Worm (Caenorhabditis elegans): ENCODE data around the gene pgp-13.

Gene pgp-13

ce11 chrX:12712353-12712752 lies 26.2 kb upstream of the pgp-13 start, which contains the start of gene rgs-2:
TSS of gene rgs-2 (plus strand) at chrX:12712653.
- no peak for TF ChIP-seq ztf-23 (GFP tag; IDR thresholded peaks at IDR 0.05)
- TF ChIP-seq cog-1 (tag; optimal IDR thresholded peaks at IDR 0.05): no peak
- TF ChIP-seq ref-1 (GFP tag; conservative IDR thresholded peaks at IDR 0.05): no peak
- no peak for TF ChIP-seq ztf-29 (GFP tag; IDR thresholded peaks at IDR 0.05)
- TF ChIP-seq klf-2 (GFP tag; conservative IDR thresholded peaks at IDR 0.05): no peak
- no peak for TF ChIP-seq tab-1 (GFP tag; IDR thresholded peaks at IDR 0.05)
- no peak for TF ChIP-seq med-1 (GFP tag; optimal IDR thresholded peaks at IDR 0.05; ENCODE audit: insufficient read depth)
- no peak for TF ChIP-seq flt-1 (GFP tag; IDR thresholded peaks at IDR 0.05)
- no peak for TF ChIP-seq T22C8.4 (GFP tag; IDR thresholded peaks at IDR 0.05)

- no peak for TF ChIP-seq ztf-23 (GFP tag; IDR thresholded peaks at IDR 0.05)
- no peak for TF ChIP-seq flt-1 (GFP tag; IDR thresholded peaks at IDR 0.05)
- no peak for TF ChIP-seq ref-1 (GFP tag; conservative IDR thresholded peaks at IDR 0.05)
- no peak for TF ChIP-seq med-1 (GFP tag; optimal IDR thresholded peaks at IDR 0.05; ENCODE audit: insufficient read depth)
- no peak for TF ChIP-seq klf-2 (GFP tag; conservative IDR thresholded peaks at IDR 0.05)
- no peak for TF ChIP-seq T22C8.4 (GFP tag; IDR thresholded peaks at IDR 0.05)
- no peak for TF ChIP-seq tab-1 (GFP tag; IDR thresholded peaks at IDR 0.05)
- TF ChIP-seq cog-1 (tag; optimal IDR thresholded peaks at IDR 0.05): no peak
- no peak for TF ChIP-seq ztf-29 (GFP tag; IDR thresholded peaks at IDR 0.05)
Measured at ce11 chrX:12713014-12713413, 25.5 kb upstream of the pgp-13 start.

ce11 chrX:12721429-12721828 lies 17.1 kb upstream of the pgp-13 start:
- TF ChIP-seq cog-1 (tag; optimal IDR thresholded peaks at IDR 0.05) (no peak), klf-2 (GFP tag; conservative IDR thresholded peaks at IDR 0.05) (no peak), flt-1 (GFP tag; IDR thresholded peaks at IDR 0.05) (no peak), T22C8.4 (GFP tag; IDR thresholded peaks at IDR 0.05) (no peak), ztf-23 (GFP tag; IDR thresholded peaks at IDR 0.05) (no peak)

ce11 chrX:12726129-12726528 lies 12.4 kb upstream of the pgp-13 start:
- TF ChIP-seq flt-1 (GFP tag; IDR thresholded peaks at IDR 0.05) (no peak), tab-1 (GFP tag; IDR thresholded peaks at IDR 0.05) (no peak), ztf-29 (GFP tag; IDR thresholded peaks at IDR 0.05) (no peak), cog-1 (tag; optimal IDR thresholded peaks at IDR 0.05) (no peak), T22C8.4 (GFP tag; IDR thresholded peaks at IDR 0.05) (no peak), klf-2 (GFP tag; conservative IDR thresholded peaks at IDR 0.05) (no peak), ztf-23 (GFP tag; IDR thresholded peaks at IDR 0.05) (no peak), med-1 (GFP tag; optimal IDR thresholded peaks at IDR 0.05; ENCODE audit: insufficient read depth) (no peak), ref-1 (GFP tag; conservative IDR thresholded peaks at IDR 0.05) (no peak)

- TF ChIP-seq ztf-29 (GFP tag; IDR thresholded peaks at IDR 0.05): no peak
- no peak for TF ChIP-seq tab-1 (GFP tag; IDR thresholded peaks at IDR 0.05)
- no peak for TF ChIP-seq ref-1 (GFP tag; conservative IDR thresholded peaks at IDR 0.05)
- TF ChIP-seq flt-1 (GFP tag; IDR thresholded peaks at IDR 0.05): no peak
Measured at ce11 chrX:12730075-12730474, 8.5 kb upstream of the pgp-13 start.

ce11 chrX:12731188-12731857 lies 7.2 kb upstream of the pgp-13 start, which contains the start of gene pgp-12:
TSS of gene pgp-12 (plus strand) at chrX:12731807.
- TF ChIP-seq tab-1 (GFP tag; IDR thresholded peaks at IDR 0.05) (no peak), ztf-29 (GFP tag; IDR thresholded peaks at IDR 0.05) (no peak), med-1 (GFP tag; optimal IDR thresholded peaks at IDR 0.05; ENCODE audit: insufficient read depth) (no peak), cog-1 (tag; optimal IDR thresholded peaks at IDR 0.05) (no peak), T22C8.4 (GFP tag; IDR thresholded peaks at IDR 0.05) (no peak), ref-1 (GFP tag; conservative IDR thresholded peaks at IDR 0.05) (no peak), klf-2 (GFP tag; conservative IDR thresholded peaks at IDR 0.05) (no peak), flt-1 (GFP tag; IDR thresholded peaks at IDR 0.05) (no peak), ztf-23 (GFP tag; IDR thresholded peaks at IDR 0.05) (no peak)

- TF ChIP-seq klf-2 (GFP tag; conservative IDR thresholded peaks at IDR 0.05) (no peak), ztf-29 (GFP tag; IDR thresholded peaks at IDR 0.05) (no peak), tab-1 (GFP tag; IDR thresholded peaks at IDR 0.05) (no peak)
Measured at ce11 chrX:12749530-12750240, 11.1 kb downstream of the pgp-13 start, which contains the start of gene pgp-14. TSS of gene pgp-14 (minus strand) at chrX:12749580.

ce11 chrX:12750805-12751204 lies 12.3 kb downstream of the pgp-13 start:
- no peak for TF ChIP-seq med-1 (GFP tag; optimal IDR thresholded peaks at IDR 0.05; ENCODE audit: insufficient read depth)
- TF ChIP-seq tab-1 (GFP tag; IDR thresholded peaks at IDR 0.05): no peak
- TF ChIP-seq cog-1 (tag; optimal IDR thresholded peaks at IDR 0.05): no peak
- no peak for TF ChIP-seq ztf-23 (GFP tag; IDR thresholded peaks at IDR 0.05)
- TF ChIP-seq flt-1 (GFP tag; IDR thresholded peaks at IDR 0.05): no peak

- no peak for TF ChIP-seq tab-1 (GFP tag; IDR thresholded peaks at IDR 0.05)
- TF ChIP-seq ztf-29 (GFP tag; IDR thresholded peaks at IDR 0.05): no peak
- no peak for TF ChIP-seq med-1 (GFP tag; optimal IDR thresholded peaks at IDR 0.05; ENCODE audit: insufficient read depth)
- TF ChIP-seq flt-1 (GFP tag; IDR thresholded peaks at IDR 0.05): no peak
- TF ChIP-seq T22C8.4 (GFP tag; IDR thresholded peaks at IDR 0.05): no peak
- no peak for TF ChIP-seq ref-1 (GFP tag; conservative IDR thresholded peaks at IDR 0.05)
- no peak for TF ChIP-seq klf-2 (GFP tag; conservative IDR thresholded peaks at IDR 0.05)
- TF ChIP-seq ztf-23 (GFP tag; IDR thresholded peaks at IDR 0.05): no peak
- no peak for TF ChIP-seq cog-1 (tag; optimal IDR thresholded peaks at IDR 0.05)
Measured at ce11 chrX:12754043-12754442, 15.5 kb downstream of the pgp-13 start.

- TF ChIP-seq klf-2 (GFP tag; conservative IDR thresholded peaks at IDR 0.05): no peak
- no peak for TF ChIP-seq cog-1 (tag; optimal IDR thresholded peaks at IDR 0.05)
- TF ChIP-seq flt-1 (GFP tag; IDR thresholded peaks at IDR 0.05): no peak
- TF ChIP-seq T22C8.4 (GFP tag; IDR thresholded peaks at IDR 0.05): no peak
- TF ChIP-seq med-1 (GFP tag; optimal IDR thresholded peaks at IDR 0.05; ENCODE audit: insufficient read depth): no peak
- TF ChIP-seq ztf-29 (GFP tag; IDR thresholded peaks at IDR 0.05): no peak
- no peak for TF ChIP-seq ref-1 (GFP tag; conservative IDR thresholded peaks at IDR 0.05)
- no peak for TF ChIP-seq ztf-23 (GFP tag; IDR thresholded peaks at IDR 0.05)
Measured at ce11 chrX:12755021-12755420, 16.5 kb downstream of the pgp-13 start.
